Worm (Caenorhabditis elegans) whole organism, L3 larva: ENCODE results near the gene clec-119.

Experiments used
- ZK546.5 ChIP-seq: sonication (generic microtip); optimal IDR thresholded peaks from 2 replicates; lab custom pipeline; 2017; ENCODE audit warnings: missing biosample characterization, missing genetic modification characterization
- ama-1 ChIP-seq: fragments of 150-350 bp; optimal IDR thresholded peaks from 2 replicates; lab custom pipeline; 2018
- ceh-16 ChIP-seq: sonication (generic microtip); optimal IDR thresholded peaks from 2 replicates; lab custom pipeline; 2017; ENCODE audit warnings: missing biosample characterization, missing genetic modification characterization
- ceh-28 ChIP-seq: fragments of 150-350 bp; optimal IDR thresholded peaks from 2 replicates; lab custom pipeline; 2014; ENCODE audit warnings: missing biosample characterization, missing genetic modification reagents, missing genetic modification characterization
- ceh-82 ChIP-seq: fragments of 150-350 bp; optimal IDR thresholded peaks from 2 replicates; lab custom pipeline; 2014; ENCODE audit warnings: missing biosample characterization, missing genetic modification characterization
- elt-3 ChIP-seq, 3 experiments: fragments of 150-350 bp in 1 of 3; sonication (generic microtip) in 2 of 3; optimal IDR thresholded peaks; 2 replicates in 2 of 3; 4 replicates in 1 of 3; lab custom pipeline; 2014 to 2017; ENCODE audit warnings: missing biosample characterization in 3 of 3, missing genetic modification characterization in 3 of 3
- eor-1 ChIP-seq, 2 experiments: fragments of 150-350 bp; optimal IDR thresholded peaks; 2 replicates each; lab custom pipeline; 2014 to 2018; ENCODE audit warnings: missing biosample characterization in 2 of 2, missing genetic modification characterization in 2 of 2
- jun-1 ChIP-seq: fragments of 150-350 bp; optimal IDR thresholded peaks from 2 replicates; lab custom pipeline; 2014; ENCODE audit warnings: missing biosample characterization, missing genetic modification reagents, missing genetic modification characterization
- lin-39 ChIP-seq: fragments of 150-350 bp; optimal IDR thresholded peaks from 2 replicates; lab custom pipeline; 2018; ENCODE audit warnings: missing biosample characterization, missing genetic modification reagents, missing genetic modification characterization
- mdl-1 ChIP-seq: fragments of 150-350 bp; optimal IDR thresholded peaks from 2 replicates; lab custom pipeline; 2014; ENCODE audit warnings: missing biosample characterization, missing genetic modification characterization
- nfya-1 ChIP-seq: sonication (generic microtip); optimal IDR thresholded peaks from 2 replicates; lab custom pipeline; 2017; ENCODE audit warnings: missing genetic modification characterization, mild to moderate bottlenecking, missing compliant biosample characterization, antibody characterized with exemption, moderate library complexity; ENCODE audit not compliant: insufficient read depth
- nhr-11 ChIP-seq: fragments of 150-350 bp; optimal IDR thresholded peaks from 2 replicates; lab custom pipeline; 2014; ENCODE audit warnings: missing biosample characterization, missing genetic modification characterization
- nhr-23 ChIP-seq: fragments of 150-350 bp; optimal IDR thresholded peaks from 2 replicates; lab custom pipeline; 2014; ENCODE audit warnings: missing biosample characterization, missing genetic modification reagents, missing genetic modification characterization
- nhr-237 ChIP-seq: fragments of 150-350 bp; optimal IDR thresholded peaks from 2 replicates; lab custom pipeline; 2014; ENCODE audit warnings: missing biosample characterization, missing genetic modification characterization
- nhr-28 ChIP-seq: fragments of 150-350 bp; optimal IDR thresholded peaks from 2 replicates; lab custom pipeline; 2014; ENCODE audit warnings: missing biosample characterization, missing genetic modification characterization
- nhr-77 ChIP-seq: fragments of 150-350 bp; optimal IDR thresholded peaks from 2 replicates; lab custom pipeline; 2014; ENCODE audit warnings: missing biosample characterization, missing genetic modification characterization
- pqm-1 ChIP-seq: fragments of 150-350 bp; optimal IDR thresholded peaks from 2 replicates; lab custom pipeline; 2017; ENCODE audit warnings: missing biosample characterization, missing genetic modification characterization, inconsistent platforms
- skn-1 ChIP-seq: fragments of 150-350 bp; optimal IDR thresholded peaks from 2 replicates; lab custom pipeline; 2014; ENCODE audit warnings: missing biosample characterization, missing genetic modification characterization

clec-119 gene

DNA sequence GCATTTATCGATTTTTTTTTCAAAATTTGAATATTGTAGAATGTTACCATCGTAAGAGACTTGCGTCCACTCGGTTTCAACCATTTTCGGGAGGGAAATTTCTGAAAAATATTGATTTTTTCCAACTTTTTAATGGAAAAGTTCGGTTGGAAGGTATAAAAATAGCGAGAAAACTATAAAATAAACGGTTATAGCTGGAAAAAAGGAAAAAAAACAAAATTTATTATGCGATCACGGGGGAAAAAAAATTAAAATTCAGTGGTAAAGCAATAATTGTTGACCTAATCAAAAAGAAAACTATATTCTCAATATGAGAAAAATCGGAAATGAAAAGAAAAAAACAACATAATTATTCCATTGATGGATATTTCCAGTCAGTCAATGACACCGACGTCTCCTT is 50.3 kb downstream of the clec-119 start, which contains the start of gene emc-2:
emc-2 (minus strand) TSS at position 101 of the 400 bp plus-strand sequence.
- TF ChIP-seq eor-1 (tag; optimal IDR thresholded peaks at IDR 0.05; lab: Kevin White, UChicago) (no peak), ceh-28 (tag; lab: Kevin White, UChicago) (no peak), nhr-28 (tag; lab: Kevin White, UChicago) (no peak), nhr-23 (tag; lab: Kevin White, UChicago) (no peak), pqm-1 (tag; lab: Kevin White, UChicago) (no peak), ZK546.5 (no peak), lin-39 (tag; lab: Kevin White, UChicago) (no peak), nhr-11 (no peak), ceh-16 (tag; lab: Kevin White, UChicago) (no peak), skn-1 (tag; lab: Kevin White, UChicago) (no peak), ceh-82 (tag; lab: Kevin White, UChicago) (no peak), nhr-77 (no peak), nfya-1 (tag; lab: Kevin White, UChicago) (no peak)

DNA sequence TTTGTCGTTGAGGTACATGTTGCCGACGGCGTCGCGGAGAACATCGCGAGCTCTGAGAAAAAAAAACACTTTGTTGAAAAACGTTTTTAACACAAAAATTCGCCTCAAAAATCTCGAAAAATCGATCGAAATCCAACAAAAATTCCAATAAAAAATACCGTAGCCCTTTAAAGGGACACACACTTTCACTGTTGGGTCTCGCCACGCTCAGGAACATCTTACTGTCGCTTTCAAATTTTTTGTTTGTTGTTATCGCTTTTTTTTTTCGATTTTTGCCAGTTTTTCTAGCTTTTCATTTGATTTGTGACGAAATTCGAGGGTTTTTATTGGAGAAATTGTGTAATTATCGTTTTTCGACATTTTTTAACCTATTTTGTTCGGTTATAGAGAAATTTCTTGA is 50.8 kb downstream of the clec-119 start:
- TF ChIP-seq jun-1 (tag; lab: Kevin White, UChicago) = no peak
- no peak for TF ChIP-seq nhr-237
- TF ChIP-seq mdl-1 (tag; lab: Kevin White, UChicago) = no peak
- no peak for TF ChIP-seq elt-3 (tag; optimal IDR thresholded peaks at IDR 0.05; lab: Kevin White, UChicago)
- no peak for TF ChIP-seq ama-1
